Fruit fly (Drosophila melanogaster) whole organism, pupa: ENCODE data around the gene Seipin.

Source experiments
- CG10348 ChIP-seq: fragments of 200-800 bp; sonication (Bioruptor generic); IDR thresholded peaks from 2 replicates; pipeline ENCODE4 v1.3.6; 2022; ENCODE audit warnings: missing biosample characterization, missing genetic modification characterization
- CG12605 ChIP-seq: fragments of 200-800 bp; sonication (Bioruptor generic); IDR thresholded peaks from 2 replicates; pipeline ENCODE4 v1.3.6; 2022; ENCODE audit warnings: missing biosample characterization, missing genetic modification characterization
- CG13204 ChIP-seq: fragments of 200-800 bp; sonication (Bioruptor generic); optimal IDR thresholded peaks from 2 replicates; lab custom pipeline; 2018; ENCODE audit warnings: missing biosample characterization, mild to moderate bottlenecking, missing genetic modification characterization, moderate library complexity
- CG14655 ChIP-seq: fragments of 200-800 bp; sonication (Bioruptor generic); optimal IDR thresholded peaks from 3 replicates; lab custom pipeline; 2017; ENCODE audit warnings: mild to moderate bottlenecking, missing biosample characterization, missing genetic modification reagents, missing genetic modification characterization
- CG15710 ChIP-seq: fragments of 200-800 bp; sonication (Bioruptor generic); optimal IDR thresholded peaks from 2 replicates; lab custom pipeline; 2018; ENCODE audit warnings: missing biosample characterization, mild to moderate bottlenecking, missing genetic modification characterization, moderate library complexity
- CG17806 ChIP-seq: fragments of 200-800 bp; sonication (Bioruptor generic); optimal IDR thresholded peaks from 2 replicates; lab custom pipeline; 2018; ENCODE audit warnings: missing biosample characterization, mild to moderate bottlenecking, missing genetic modification characterization, moderate library complexity
- CG32121 ChIP-seq: fragments of 200-800 bp; sonication (Bioruptor generic); IDR thresholded peaks from 2 replicates; pipeline ENCODE4 v1.3.6; 2022; ENCODE audit warnings: missing biosample characterization, missing genetic modification characterization
- CG34367 ChIP-seq: fragments of 200-800 bp; sonication (Bioruptor generic); optimal IDR thresholded peaks from 2 replicates; lab custom pipeline; 2018; ENCODE audit warnings: missing biosample characterization, mild to moderate bottlenecking, missing genetic modification characterization
- CG4496 ChIP-seq: fragments of 200-800 bp; sonication (Bioruptor generic); IDR thresholded peaks from 3 replicates; pipeline ENCODE4 v1.3.6; 2022; ENCODE audit warnings: missing biosample characterization, missing genetic modification characterization
- CG8159 ChIP-seq: fragments of 200-800 bp; sonication (Bioruptor generic); optimal IDR thresholded peaks from 3 replicates; lab custom pipeline; 2018; ENCODE audit warnings: missing biosample characterization, mild to moderate bottlenecking, missing genetic modification characterization, moderate library complexity
- CG8301 ChIP-seq: fragments of 200-800 bp; sonication (Bioruptor generic); optimal IDR thresholded peaks from 2 replicates; lab custom pipeline; 2018; ENCODE audit warnings: missing biosample characterization, mild to moderate bottlenecking, missing genetic modification characterization
- CG9948 ChIP-seq: fragments of 200-800 bp; sonication (Bioruptor generic); optimal IDR thresholded peaks from 2 replicates; lab custom pipeline; 2018; ENCODE audit warnings: missing biosample characterization, mild to moderate bottlenecking, missing genetic modification characterization, moderate library complexity
- D1 ChIP-seq: fragments of 200-800 bp; sonication (Bioruptor generic); optimal IDR thresholded peaks from 2 replicates; lab custom pipeline; 2018; ENCODE audit warnings: missing biosample characterization, mild to moderate bottlenecking, missing genetic modification characterization, moderate library complexity
- EcR ChIP-seq: fragments of 200-800 bp; sonication (Bioruptor generic); optimal IDR thresholded peaks from 3 replicates; lab custom pipeline; 2019; ENCODE audit warnings: missing biosample characterization, missing genetic modification characterization, mild to moderate bottlenecking, moderate library complexity, missing genetic modification reagents
- Ets98B ChIP-seq: fragments of 200-800 bp; sonication (Bioruptor generic); IDR thresholded peaks from 2 replicates; pipeline ENCODE4 v1.3.6; 2022; ENCODE audit warnings: missing biosample characterization, missing genetic modification characterization
- Pif1A ChIP-seq: fragments of 200-800 bp; sonication (Bioruptor generic); optimal IDR thresholded peaks from 3 replicates; lab custom pipeline; 2016; ENCODE audit warnings: missing biosample characterization, missing genetic modification characterization
- Pif1B ChIP-seq: fragments of 200-800 bp; sonication (Bioruptor generic); optimal IDR thresholded peaks from 3 replicates; lab custom pipeline; 2016; ENCODE audit warnings: missing biosample characterization, missing genetic modification characterization
- Snoo ChIP-seq: fragments of 200-800 bp; sonication (Bioruptor generic); optimal IDR thresholded peaks from 3 replicates; lab custom pipeline; 2017; ENCODE audit warnings: missing biosample characterization, mild to moderate bottlenecking, missing genetic modification characterization, inconsistent platforms
- fd96Ca ChIP-seq: fragments of 200-800 bp; sonication (Bioruptor generic); IDR thresholded peaks from 3 replicates; pipeline ENCODE4 v1.3.6; 2022; ENCODE audit warnings: missing biosample characterization, missing genetic modification characterization
- gl ChIP-seq: fragments of 200-800 bp; sonication (Bioruptor generic); optimal IDR thresholded peaks from 2 replicates; lab custom pipeline; 2018; ENCODE audit warnings: missing biosample characterization, mild to moderate bottlenecking, missing genetic modification characterization
- rn ChIP-seq: fragments of 200-800 bp; sonication (Bioruptor generic); IDR thresholded peaks from 2 replicates; pipeline ENCODE4 v1.3.6; 2022; ENCODE audit warnings: missing biosample characterization, missing genetic modification characterization

Seipin gene

DNA sequence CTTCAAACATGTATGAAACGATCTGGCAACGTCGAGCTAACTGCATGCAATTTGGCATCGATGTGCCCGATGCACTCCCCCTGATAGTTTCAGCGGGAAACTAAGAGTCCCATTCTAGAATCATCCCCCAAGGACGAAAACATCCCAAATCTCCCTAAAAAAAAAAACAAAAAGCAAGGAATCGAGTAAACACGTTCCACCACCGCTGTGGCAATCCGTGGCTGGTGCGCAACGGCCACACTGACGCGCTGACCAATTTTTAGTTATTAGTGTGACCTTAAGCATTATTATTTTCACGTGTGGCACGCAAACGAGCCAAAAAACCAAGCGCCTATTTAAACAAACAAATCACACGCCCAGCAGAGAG lies 33.9 kb upstream of the Seipin start, which contains the start of gene wds:
Gene wds (plus strand): TSS at position 265 of the 367 bp plus-strand sequence.
- TF ChIP-seq Pif1B (GFP tag; lab: Kevin White, UChicago) = no peak
- no peak for TF ChIP-seq gl (tag; lab: Kevin White, UChicago)
- no peak for TF ChIP-seq CG8301 (tag; lab: Kevin White, UChicago)
- no peak for TF ChIP-seq CG10348 (GFP tag; lab: Robert Waterston, UW)
- TF ChIP-seq CG14655 (GFP tag; lab: Kevin White, UChicago) = no peak
- TF ChIP-seq CG8159 (tag; lab: Kevin White, UChicago) = no peak

DNA sequence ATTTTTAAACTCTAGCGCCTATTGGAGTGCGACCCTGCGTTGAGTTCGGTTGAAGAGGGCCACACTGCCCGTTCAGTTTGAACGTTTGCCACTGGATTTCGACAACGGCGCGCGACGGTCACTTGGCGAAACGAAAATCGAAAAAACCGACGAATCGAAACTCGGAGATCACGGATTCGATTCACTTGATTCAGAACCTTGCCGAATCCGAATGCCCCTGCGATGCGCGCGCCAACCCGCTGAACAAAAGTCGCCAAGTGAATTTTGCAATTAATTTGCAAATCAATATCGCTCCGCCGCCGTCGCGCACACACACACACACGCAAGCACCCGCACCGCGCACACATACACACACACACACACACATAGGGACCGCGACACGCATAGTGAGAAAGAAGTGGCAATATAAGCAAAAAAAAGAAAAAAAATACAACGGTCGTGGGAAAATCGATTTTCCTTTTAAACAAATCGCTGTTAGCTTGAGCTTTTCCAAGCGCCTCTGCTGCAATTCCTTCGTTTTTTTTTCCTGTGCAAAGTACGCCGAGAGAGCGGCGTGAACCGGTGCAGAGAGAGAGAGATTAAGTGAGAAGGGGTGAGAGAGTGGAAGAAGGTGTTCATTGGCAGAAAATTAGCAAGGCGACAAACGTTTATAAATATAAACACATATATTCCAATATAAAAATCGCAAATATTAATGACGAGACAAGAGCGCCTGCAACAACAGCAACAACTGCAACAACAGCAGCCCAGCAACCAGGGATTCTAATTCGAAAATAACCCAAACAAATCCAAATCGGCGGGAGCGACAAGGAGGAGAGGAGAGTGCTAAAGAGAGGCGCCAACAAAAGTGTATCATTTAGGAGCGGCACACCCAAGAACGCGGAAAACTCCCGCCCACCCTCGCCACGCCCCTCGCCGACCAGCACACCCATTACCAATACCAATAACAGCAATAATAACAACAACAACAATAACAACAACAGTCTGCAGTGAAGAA lies 30.9 kb upstream of the Seipin start, which contains the start of gene egh:
Gene egh (plus strand): TSS at position 89 of the 997 bp plus-strand sequence.
- TF ChIP-seq CG32121 (GFP tag; lab: Robert Waterston, UW) = peak; percentile 59; the same call in 1 of the 2 replicates
- TF ChIP-seq Pif1A = peak; percentile 80
- TF ChIP-seq CG4496 = peak; percentile 91
- peak; percentile 74 for TF ChIP-seq CG12605
- peak; percentile 10 for TF ChIP-seq CG34367 (tag; lab: Kevin White, UChicago)
- TF ChIP-seq CG8159 (tag; lab: Kevin White, UChicago) = peak; percentile 41
- TF ChIP-seq CG13204 (GFP tag; lab: Kevin White, UChicago) = peak; percentile 75
- peak; percentile 10 for TF ChIP-seq gl (tag; lab: Kevin White, UChicago)
- peak; percentile 46 for TF ChIP-seq CG9948 (tag; lab: Kevin White, UChicago)
- TF ChIP-seq CG14655 (GFP tag; lab: Kevin White, UChicago) = peak; percentile 76
- TF ChIP-seq CG8301 (tag; lab: Kevin White, UChicago) = peak; percentile 58
- TF ChIP-seq Ets98B = peak; percentile 84
- peak; percentile 52 for TF ChIP-seq CG17806 (tag; lab: Kevin White, UChicago)
- TF ChIP-seq rn (GFP tag; lab: Robert Waterston, UW) = peak; percentile 69
- no peak for TF ChIP-seq CG10348 (GFP tag; lab: Robert Waterston, UW)
- peak; percentile 52 for TF ChIP-seq Snoo (tag; lab: Kevin White, UChicago)
- peak; percentile 26 for TF ChIP-seq EcR (GFP tag; lab: Kevin White, UChicago)
- peak; percentile 83 for TF ChIP-seq Pif1B (GFP tag; lab: Kevin White, UChicago)
- TF ChIP-seq CG15710 (tag; lab: Kevin White, UChicago) = peak; percentile 29
- no peak for TF ChIP-seq D1 (tag; lab: Kevin White, UChicago)
- peak; percentile 86 for TF ChIP-seq fd96Ca (GFP tag; lab: Robert Waterston, UW)

DNA sequence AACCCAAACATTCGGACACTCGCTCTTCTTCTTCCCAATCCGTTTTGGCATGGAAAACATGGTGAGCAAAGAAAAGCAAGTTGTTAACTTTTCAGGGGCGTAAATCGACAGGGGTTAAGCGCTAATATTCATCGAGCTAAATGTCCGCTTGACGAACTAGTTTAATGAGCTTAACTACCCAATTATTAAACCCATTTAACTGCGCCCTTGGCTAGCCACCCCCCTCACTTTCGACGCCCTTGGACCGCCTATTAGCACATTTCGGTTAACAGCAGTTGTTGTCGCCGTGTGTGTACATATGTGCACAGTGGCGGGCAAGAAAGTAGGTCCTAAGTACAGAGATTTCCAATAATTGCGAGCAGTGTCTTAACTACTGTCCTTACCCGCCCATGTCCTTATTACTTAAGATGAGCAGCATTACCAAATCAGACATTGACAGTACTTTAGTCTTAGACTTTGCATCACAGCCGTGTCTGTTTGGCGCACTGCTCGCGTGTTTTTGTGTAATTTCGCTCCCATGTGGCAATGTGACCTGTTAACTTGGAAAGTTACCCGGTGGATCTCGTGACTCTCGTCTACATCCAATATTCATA lies 30.1 kb upstream of the Seipin start:
- TF ChIP-seq CG32121 (GFP tag; lab: Robert Waterston, UW) = peak; percentile 96
- peak; percentile 83 for TF ChIP-seq CG10348 (GFP tag; lab: Robert Waterston, UW)
- peak; percentile 43 for TF ChIP-seq D1 (tag; lab: Kevin White, UChicago)
- no peak for TF ChIP-seq EcR (GFP tag; lab: Kevin White, UChicago)
- TF ChIP-seq Snoo (tag; lab: Kevin White, UChicago) = peak; percentile 91
- TF ChIP-seq CG4496 = peak; percentile 98
- TF ChIP-seq CG34367 (tag; lab: Kevin White, UChicago) = peak; percentile 69
- TF ChIP-seq CG17806 (tag; lab: Kevin White, UChicago) = peak; percentile 71
- peak; percentile 98 for TF ChIP-seq fd96Ca (GFP tag; lab: Robert Waterston, UW)
- peak; percentile 90 for TF ChIP-seq rn (GFP tag; lab: Robert Waterston, UW)
- TF ChIP-seq Pif1A = peak; percentile 93
- no peak for TF ChIP-seq CG13204 (GFP tag; lab: Kevin White, UChicago)
- TF ChIP-seq CG8301 (tag; lab: Kevin White, UChicago) = peak; percentile 90
- TF ChIP-seq Ets98B = peak; percentile 97
- TF ChIP-seq CG12605 = peak; percentile 90
- TF ChIP-seq CG8159 (tag; lab: Kevin White, UChicago) = peak; percentile 76
- peak; percentile 79 for TF ChIP-seq CG15710 (tag; lab: Kevin White, UChicago)
- peak; percentile 85 for TF ChIP-seq CG14655 (GFP tag; lab: Kevin White, UChicago)
- TF ChIP-seq Pif1B (GFP tag; lab: Kevin White, UChicago) = peak; percentile 89
- TF ChIP-seq gl (tag; lab: Kevin White, UChicago) = peak; percentile 32
- TF ChIP-seq CG9948 (tag; lab: Kevin White, UChicago) = peak; percentile 80

DNA sequence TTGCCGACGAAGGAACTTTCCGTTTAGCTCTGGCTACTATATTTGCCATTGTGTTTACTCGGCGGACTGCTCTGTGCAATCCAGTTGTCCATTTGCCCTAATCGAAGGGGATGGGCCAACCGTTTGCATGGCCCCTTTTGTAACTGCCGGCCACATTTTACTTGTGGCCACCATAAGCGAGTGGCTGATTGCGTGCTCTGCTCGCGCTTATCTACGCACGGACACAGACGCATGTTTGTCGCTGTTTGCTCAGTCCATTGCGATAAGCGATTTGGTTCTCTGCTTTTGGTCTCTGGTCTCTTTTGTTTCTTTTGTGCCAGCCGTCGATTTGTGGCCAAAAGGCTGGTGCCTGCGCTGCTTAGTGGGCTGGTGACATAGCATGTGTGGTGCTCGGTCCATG lies 29.0 kb upstream of the Seipin start:
- TF ChIP-seq CG17806 (tag; lab: Kevin White, UChicago) (no peak), CG14655 (GFP tag; lab: Kevin White, UChicago) (no peak), CG12605 (no peak), CG8159 (tag; lab: Kevin White, UChicago) (no peak), EcR (GFP tag; lab: Kevin White, UChicago) (peak; percentile 46)
